Worm (Caenorhabditis elegans) whole organism, L4 larva: ENCODE data around the gene erp-44.2.

Source experiments
- F37D6.2 ChIP-seq: sonication (generic microtip); optimal IDR thresholded peaks from 2 replicates; lab custom pipeline; 2016; ENCODE audit warnings: mild to moderate bottlenecking, missing genetic modification characterization, missing compliant biosample characterization
- F44E2.7 ChIP-seq: fragments of 200-800 bp; sonication (Bioruptor generic); IDR thresholded peaks from 2 replicates; pipeline ENCODE4 v2.1.2; 2022; ENCODE audit warnings: missing genetic modification characterization, missing compliant biosample characterization
- F49E8.2 ChIP-seq: sonication (generic microtip); optimal IDR thresholded peaks from 2 replicates; lab custom pipeline; 2016; ENCODE audit warnings: missing compliant biosample characterization, mild to moderate bottlenecking, missing genetic modification characterization, borderline replicate concordance
- R02D3.7 ChIP-seq: fragments of 150-350 bp; sonication (generic microtip); optimal IDR thresholded peaks from 3 replicates; lab custom pipeline; 2014; ENCODE audit warnings: missing biosample characterization, missing genetic modification characterization
- Y75B8A.6 ChIP-seq: fragments of 200-800 bp; sonication (Bioruptor generic); IDR thresholded peaks from 2 replicates; pipeline ENCODE4 v1.3.6; 2022; ENCODE audit warnings: missing genetic modification reagents, missing genetic modification characterization, missing compliant biosample characterization
- ZK546.5 ChIP-seq, 2 experiments: sonication (generic microtip); optimal IDR thresholded peaks; 2 replicates each; lab custom pipeline; 2017; ENCODE audit warnings: missing biosample characterization in 2 of 2, missing genetic modification characterization in 2 of 2
- aha-1 ChIP-seq: fragments of 150-350 bp; peaks from one replicate; lab custom pipeline; 2014; ENCODE audit warnings: missing biosample characterization, missing genetic modification characterization
- aly-2 ChIP-seq: sonication (generic microtip); optimal IDR thresholded peaks from 2 replicates; lab custom pipeline; 2018; ENCODE audit warnings: missing biosample characterization, missing genetic modification characterization
- attf-4 ChIP-seq: sonication (generic microtip); optimal IDR thresholded peaks from 3 replicates; lab custom pipeline; 2017; ENCODE audit warnings: missing biosample characterization, missing genetic modification characterization
- ceh-28 ChIP-seq: fragments of 150-350 bp; optimal IDR thresholded peaks from 2 replicates; lab custom pipeline; 2014; ENCODE audit warnings: missing biosample characterization, missing genetic modification reagents, missing genetic modification characterization
- cey-2 ChIP-seq: sonication (generic microtip); optimal IDR thresholded peaks from 3 replicates; lab custom pipeline; 2017; ENCODE audit warnings: missing genetic modification characterization, mild to moderate bottlenecking, missing compliant biosample characterization, antibody characterized with exemption, borderline replicate concordance; ENCODE audit not compliant: insufficient read depth
- ctbp-1 ChIP-seq: fragments of 200-800 bp; sonication (Bioruptor generic); IDR thresholded peaks from 2 replicates; pipeline ENCODE4 v1.3.6; 2022; ENCODE audit warnings: missing genetic modification reagents, missing genetic modification characterization, missing compliant biosample characterization
- daf-12 ChIP-seq: fragments of 150-350 bp; optimal IDR thresholded peaks from 2 replicates; lab custom pipeline; 2014; ENCODE audit warnings: missing biosample characterization, missing genetic modification reagents, missing genetic modification characterization
- daf-16 ChIP-seq, 3 experiments: sonication (generic microtip); optimal IDR thresholded peaks; 2 replicates each; lab custom pipeline; 2016 to 2017; ENCODE audit warnings: missing genetic modification characterization in 3 of 3, missing genetic modification reagents in 3 of 3, mild to moderate bottlenecking in 2 of 3, missing compliant biosample characterization in 2 of 3, missing biosample characterization in 1 of 3, moderate library complexity in 1 of 3
- dmd-6 ChIP-seq: fragments of 200-800 bp; sonication (Bioruptor generic); IDR thresholded peaks from 2 replicates; pipeline ENCODE4 v1.3.6; 2022; ENCODE audit warnings: missing genetic modification reagents, missing genetic modification characterization, missing compliant biosample characterization
- dmd-8 ChIP-seq: fragments of 200-800 bp; sonication (Bioruptor generic); IDR thresholded peaks from 2 replicates; pipeline ENCODE4 v1.3.6; 2022; ENCODE audit warnings: missing genetic modification characterization, missing compliant biosample characterization
- dpl-1 ChIP-seq: fragments of 150-350 bp; optimal IDR thresholded peaks from 2 replicates; lab custom pipeline; 2014; ENCODE audit warnings: missing biosample characterization, missing genetic modification reagents, missing genetic modification characterization
- duxl-1 ChIP-seq: sonication (generic microtip); optimal IDR thresholded peaks from 2 replicates; lab custom pipeline; 2016; ENCODE audit warnings: mild to moderate bottlenecking, missing genetic modification characterization, moderate library complexity, missing compliant biosample characterization; ENCODE audit not compliant: poor library complexity
- egl-43 ChIP-seq: fragments of 200-800 bp; sonication (Bioruptor generic); IDR thresholded peaks from 2 replicates; pipeline ENCODE4 v1.3.6; 2022; ENCODE audit warnings: missing genetic modification reagents, missing genetic modification characterization, missing compliant biosample characterization
- fos-1 ChIP-seq: fragments of 150-350 bp; optimal IDR thresholded peaks from 2 replicates; lab custom pipeline; 2014; ENCODE audit warnings: missing biosample characterization, missing genetic modification characterization
- hlh-11 ChIP-seq: fragments of 200-800 bp; sonication (Bioruptor generic); optimal IDR thresholded peaks from 2 replicates; lab custom pipeline; 2018; ENCODE audit warnings: mild to moderate bottlenecking, missing genetic modification characterization, missing compliant biosample characterization
- lin-29 ChIP-seq: fragments of 200-800 bp; sonication (Bioruptor generic); IDR thresholded peaks from 2 replicates; pipeline ENCODE4 v1.3.6; 2022; ENCODE audit warnings: missing genetic modification reagents, missing genetic modification characterization, missing compliant biosample characterization
- lin-39 ChIP-seq: fragments of 150-350 bp; optimal IDR thresholded peaks from 2 replicates; lab custom pipeline; 2014; ENCODE audit warnings: missing biosample characterization, missing genetic modification reagents, missing genetic modification characterization
- mes-2 ChIP-seq: sonication (generic microtip); optimal IDR thresholded peaks from 2 replicates; lab custom pipeline; 2016; ENCODE audit warnings: missing genotype, mild to moderate bottlenecking, missing genetic modification characterization, missing compliant biosample characterization; ENCODE audit not compliant: poor library complexity, severe bottlenecking
- nhr-25 ChIP-seq: sonication (generic microtip); optimal IDR thresholded peaks from 2 replicates; lab custom pipeline; 2017; ENCODE audit warnings: missing genetic modification characterization, mild to moderate bottlenecking, missing compliant biosample characterization, antibody characterized with exemption, moderate library complexity, borderline replicate concordance; ENCODE audit not compliant: insufficient read depth
- nhr-48 ChIP-seq: sonication (generic microtip); optimal IDR thresholded peaks from 2 replicates; lab custom pipeline; 2016; ENCODE audit warnings: mild to moderate bottlenecking, missing genetic modification characterization, missing compliant biosample characterization
- nhr-77 ChIP-seq: fragments of 150-350 bp; optimal IDR thresholded peaks from 2 replicates; lab custom pipeline; 2014; ENCODE audit warnings: missing biosample characterization, missing genetic modification characterization
- php-3 ChIP-seq: fragments of 200-800 bp; sonication (Bioruptor generic); IDR thresholded peaks from 2 replicates; pipeline ENCODE4 v1.3.6; 2022; ENCODE audit warnings: missing genetic modification reagents, missing genetic modification characterization, missing compliant biosample characterization
- snpc-1.2 ChIP-seq: fragments of 200-800 bp; sonication (Bioruptor generic); IDR thresholded peaks from 2 replicates; pipeline ENCODE4 v1.3.6; 2022; ENCODE audit warnings: missing genetic modification reagents, missing genetic modification characterization, missing compliant biosample characterization
- snpc-4 ChIP-seq: fragments of 150-350 bp; optimal IDR thresholded peaks from 2 replicates; lab custom pipeline; 2014; ENCODE audit warnings: missing biosample characterization, missing genetic modification characterization
- spr-3 ChIP-seq: fragments of 200-800 bp; sonication (Bioruptor generic); optimal IDR thresholded peaks from 2 replicates; lab custom pipeline; 2018; ENCODE audit warnings: mild to moderate bottlenecking, missing genetic modification characterization, missing compliant biosample characterization
- unc-62 ChIP-seq, 3 experiments: fragments of 150-350 bp in 1 of 3; sonication (generic microtip); optimal IDR thresholded peaks in 2 of 3; peaks in 1 of 3; 1 replicate in 1 of 3; 2 replicates in 2 of 3; lab custom pipeline; 2014 to 2017; ENCODE audit warnings: missing biosample characterization in 3 of 3, missing genetic modification characterization in 3 of 3, missing genetic modification reagents in 3 of 3, missing genotype in 1 of 3
- vab-7 ChIP-seq: fragments of 200-800 bp; sonication (Bioruptor generic); IDR thresholded peaks from 2 replicates; pipeline ENCODE4 v1.3.6; 2022; ENCODE audit warnings: missing genetic modification reagents, missing genetic modification characterization, missing compliant biosample characterization
- zfp-3 ChIP-seq: fragments of 200-800 bp; sonication (Bioruptor generic); conservative IDR thresholded peaks from 2 replicates; pipeline ENCODE4 v1.3.6; 2022; ENCODE audit warnings: missing genetic modification reagents, missing genetic modification characterization, missing compliant biosample characterization
- ztf-7 ChIP-seq: fragments of 150-350 bp; optimal IDR thresholded peaks from 2 replicates; lab custom pipeline; 2014; ENCODE audit warnings: missing biosample characterization, missing genetic modification characterization

erp-44.2 gene

ce11 chrIV:7879017-7879416 lies 44.5 kb upstream of the erp-44.2 start, which contains the start of gene srt-73:
Gene srt-73, plus strand, starts transcription at chrIV:7879317.
- no peak for TF ChIP-seq nhr-25 (tag; lab: Kevin White, UChicago)
- TF ChIP-seq F37D6.2 (tag; lab: Kevin White, UChicago) = no peak
- no peak for TF ChIP-seq attf-4 (tag; lab: Kevin White, UChicago)
- no peak for TF ChIP-seq cey-2 (tag; lab: Kevin White, UChicago)
- no peak for TF ChIP-seq hlh-11 (tag; lab: Kevin White, UChicago)
- TF ChIP-seq nhr-48 (tag; lab: Kevin White, UChicago) = no peak
- no peak for TF ChIP-seq duxl-1 (tag; lab: Kevin White, UChicago)
- no peak for TF ChIP-seq lin-29 (GFP tag; lab: Robert Waterston, UW)
- TF ChIP-seq F49E8.2 = no peak
- TF ChIP-seq aly-2 = no peak
- TF ChIP-seq spr-3 = no peak
- no peak for TF ChIP-seq fos-1 (tag; lab: Kevin White, UChicago)

DNA sequence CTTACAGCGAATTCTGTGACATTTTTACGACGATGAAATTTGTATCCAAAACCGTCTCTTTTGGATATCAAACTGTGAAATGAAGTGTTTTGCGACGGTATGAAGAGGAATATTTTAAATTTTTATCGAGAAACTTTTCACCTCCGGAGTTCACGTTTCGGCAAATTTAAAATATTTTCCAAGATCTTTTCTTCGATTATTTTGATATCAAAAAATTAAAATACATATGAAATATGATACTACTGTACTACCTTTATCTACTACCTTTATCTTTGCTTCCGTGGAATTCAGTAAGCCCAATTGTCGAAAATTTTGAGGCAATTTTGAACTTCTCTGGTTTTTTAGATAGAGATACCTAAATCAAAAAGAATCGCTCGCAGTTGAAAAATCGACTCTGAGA lies 43.3 kb upstream of the erp-44.2 start, which contains the start of gene kin-26:
TSS of gene kin-26 (minus strand) at position 101 of the 400 bp plus-strand sequence.
- TF ChIP-seq lin-39 (tag; lab: Kevin White, UChicago) = no peak

ce11 chrIV:7877255-7877654 lies 42.8 kb upstream of the erp-44.2 start:
- TF ChIP-seq dpl-1 (no peak), aha-1 (peak; percentile 96), F44E2.7 (no peak), egl-43 (GFP tag; lab: Robert Waterston, UW) (no peak), F49E8.2 (no peak), R02D3.7 (no peak), snpc-4 (tag; lab: Kevin White, UChicago) (no peak), snpc-1.2 (GFP tag; lab: Robert Waterston, UW) (no peak), unc-62 (GFP tag; optimal IDR thresholded peaks at IDR 0.05 in 1 of 2; lab: Kevin White, UChicago) (peak in 1 of 2 experiments; percentile 52), unc-62 (tag; optimal IDR thresholded peaks at IDR 0.05; lab: Kevin White, UChicago) (no peak), dmd-8 (no peak), mes-2 (no peak), ceh-28 (tag; lab: Kevin White, UChicago) (no peak)

DNA sequence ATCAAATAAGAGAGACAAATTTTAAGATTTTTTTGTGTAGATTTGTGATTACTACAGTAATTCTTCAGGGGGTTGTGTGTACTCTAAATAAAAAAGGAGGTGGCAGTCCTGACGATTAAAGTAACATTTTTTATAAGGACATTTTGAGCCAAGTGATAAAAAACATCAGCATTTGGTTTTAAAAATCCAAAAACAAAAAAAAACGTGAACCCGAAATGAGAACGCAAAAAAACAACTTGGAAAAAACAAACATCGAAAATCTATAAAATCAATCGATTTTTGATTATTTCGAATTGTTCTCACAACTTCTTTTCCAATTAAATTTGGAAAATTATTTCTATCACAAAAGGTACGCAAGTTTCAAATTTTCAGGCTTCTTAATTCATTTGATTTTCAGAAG lies 36.0 kb upstream of the erp-44.2 start, which contains the start of gene T06C10.3:
TSS of gene T06C10.3 (plus strand) at position 301 of the 400 bp plus-strand sequence.
- TF ChIP-seq nhr-48 (tag; lab: Kevin White, UChicago) (no peak), ztf-7 (tag; lab: Kevin White, UChicago) (no peak), fos-1 (tag; lab: Kevin White, UChicago) (no peak), daf-12 (tag; lab: Kevin White, UChicago) (no peak), zfp-3 (no peak), php-3 (GFP tag; lab: Robert Waterston, UW) (no peak), dmd-6 (GFP tag; lab: Robert Waterston, UW) (no peak), vab-7 (GFP tag; lab: Robert Waterston, UW) (no peak), lin-29 (GFP tag; lab: Robert Waterston, UW) (no peak), daf-16 (GFP tag; optimal IDR thresholded peaks at IDR 0.05; lab: Kevin White, UChicago) (no peak), daf-16 (tag; optimal IDR thresholded peaks at IDR 0.05; lab: Kevin White, UChicago) (no peak), ZK546.5 (tag; optimal IDR thresholded peaks at IDR 0.05; lab: Kevin White, UChicago) (no peak), Y75B8A.6 (no peak), ctbp-1 (GFP tag; lab: Robert Waterston, UW) (no peak), nhr-77 (tag; lab: Kevin White, UChicago) (no peak)
